Worm (Caenorhabditis elegans) whole organism, L4 larva: ENCODE data around the gene C05G5.5.
A peak's percentile ranks its signal among the peaks of the same experiment; 100 is the strongest.

Experiments used
- F10B5.3 ChIP-seq: sonication (generic microtip); optimal IDR thresholded peaks from 2 replicates; lab custom pipeline; 2016; ENCODE audit warnings: mild to moderate bottlenecking, missing genetic modification characterization, missing compliant biosample characterization
- T20F7.1 ChIP-seq: fragments of 200-800 bp; sonication (Bioruptor generic); optimal IDR thresholded peaks from 2 replicates; lab custom pipeline; 2018; ENCODE audit warnings: mild to moderate bottlenecking, missing genetic modification characterization, missing compliant biosample characterization
- T26A8.4 ChIP-seq: fragments of 200-800 bp; sonication (Bioruptor generic); IDR thresholded peaks from 2 replicates; pipeline ENCODE4 v1.3.6; 2022; ENCODE audit warnings: missing genetic modification characterization, missing compliant biosample characterization
- Y48G9A.11 ChIP-seq: fragments of 200-800 bp; sonication (Bioruptor generic); IDR thresholded peaks from 2 replicates; pipeline ENCODE4 v1.3.6; 2022; ENCODE audit warnings: missing genetic modification reagents, missing genetic modification characterization, missing compliant biosample characterization
- Y5F2A.4 ChIP-seq: fragments of 200-800 bp; sonication (Bioruptor generic); optimal IDR thresholded peaks from 2 replicates; lab custom pipeline; 2018; ENCODE audit warnings: mild to moderate bottlenecking, missing genetic modification characterization, missing compliant biosample characterization
- ZK337.2 ChIP-seq: fragments of 200-800 bp; sonication (Bioruptor generic); IDR thresholded peaks from 2 replicates; pipeline ENCODE4 v1.3.6; 2022; ENCODE audit warnings: missing genetic modification reagents, missing genetic modification characterization, missing compliant biosample characterization
- arid-1 ChIP-seq: fragments of 200-800 bp; sonication (Bioruptor generic); conservative IDR thresholded peaks from 2 replicates; pipeline ENCODE4 v1.3.6; 2022; ENCODE audit warnings: missing genetic modification reagents, missing genetic modification characterization, missing compliant biosample characterization
- ceh-82 ChIP-seq: sonication (generic microtip); optimal IDR thresholded peaks from 2 replicates; lab custom pipeline; 2017; ENCODE audit warnings: missing biosample characterization, missing genetic modification characterization
- ces-1 ChIP-seq: fragments of 150-350 bp; sonication (generic microtip); optimal IDR thresholded peaks from 4 replicates; lab custom pipeline; 2014; ENCODE audit warnings: missing biosample characterization, missing genetic modification reagents, missing genetic modification characterization
- cey-2 ChIP-seq: sonication (generic microtip); optimal IDR thresholded peaks from 3 replicates; lab custom pipeline; 2017; ENCODE audit warnings: missing genetic modification characterization, mild to moderate bottlenecking, missing compliant biosample characterization, antibody characterized with exemption, borderline replicate concordance; ENCODE audit not compliant: insufficient read depth
- daf-12 ChIP-seq: fragments of 150-350 bp; optimal IDR thresholded peaks from 2 replicates; lab custom pipeline; 2014; ENCODE audit warnings: missing biosample characterization, missing genetic modification reagents, missing genetic modification characterization
- daf-16 ChIP-seq, 3 experiments: sonication (generic microtip); optimal IDR thresholded peaks; 2 replicates each; lab custom pipeline; 2016 to 2017; ENCODE audit warnings: missing genetic modification characterization in 3 of 3, missing genetic modification reagents in 3 of 3, mild to moderate bottlenecking in 2 of 3, missing compliant biosample characterization in 2 of 3, missing biosample characterization in 1 of 3, moderate library complexity in 1 of 3
- daf-19 ChIP-seq: fragments of 200-800 bp; sonication (Bioruptor generic); conservative IDR thresholded peaks from 2 replicates; pipeline ENCODE4 v1.3.6; 2022; ENCODE audit warnings: missing genetic modification characterization, missing compliant biosample characterization
- daf-8 ChIP-seq: fragments of 200-800 bp; sonication (Bioruptor generic); IDR thresholded peaks from 2 replicates; pipeline ENCODE4 v1.3.6; 2022; ENCODE audit warnings: missing genetic modification characterization, missing compliant biosample characterization
- duxl-1 ChIP-seq: sonication (generic microtip); optimal IDR thresholded peaks from 2 replicates; lab custom pipeline; 2016; ENCODE audit warnings: mild to moderate bottlenecking, missing genetic modification characterization, moderate library complexity, missing compliant biosample characterization; ENCODE audit not compliant: poor library complexity
- egl-43 ChIP-seq: fragments of 200-800 bp; sonication (Bioruptor generic); IDR thresholded peaks from 2 replicates; pipeline ENCODE4 v1.3.6; 2022; ENCODE audit warnings: missing genetic modification reagents, missing genetic modification characterization, missing compliant biosample characterization
- fos-1 ChIP-seq: fragments of 150-350 bp; optimal IDR thresholded peaks from 2 replicates; lab custom pipeline; 2014; ENCODE audit warnings: missing biosample characterization, missing genetic modification characterization
- hlh-11 ChIP-seq: fragments of 200-800 bp; sonication (Bioruptor generic); optimal IDR thresholded peaks from 2 replicates; lab custom pipeline; 2018; ENCODE audit warnings: mild to moderate bottlenecking, missing genetic modification characterization, missing compliant biosample characterization
- hmg-1.1 ChIP-seq: fragments of 200-800 bp; sonication (Bioruptor generic); IDR thresholded peaks from 2 replicates; pipeline ENCODE4 v1.3.6; 2022; ENCODE audit warnings: missing genetic modification reagents, missing genetic modification characterization, missing compliant biosample characterization
- jun-1 ChIP-seq: fragments of 150-350 bp; optimal IDR thresholded peaks from 2 replicates; lab custom pipeline; 2014; ENCODE audit warnings: missing biosample characterization, missing genetic modification reagents, missing genetic modification characterization
- lim-7 ChIP-seq: fragments of 200-800 bp; sonication (Bioruptor generic); IDR thresholded peaks from 2 replicates; pipeline ENCODE4 v1.3.6; 2022; ENCODE audit warnings: missing genetic modification characterization, missing compliant biosample characterization
- lin-15B ChIP-seq: fragments of 150-350 bp; sonication (generic microtip); optimal IDR thresholded peaks from 3 replicates; lab custom pipeline; 2014; ENCODE audit warnings: missing biosample characterization, missing genetic modification characterization
- mdt-29 ChIP-seq: fragments of 200-800 bp; sonication (Bioruptor generic); IDR thresholded peaks from 2 replicates; pipeline ENCODE4 v1.3.6; 2022; ENCODE audit warnings: missing genetic modification reagents, missing genetic modification characterization, missing compliant biosample characterization
- mep-1 ChIP-seq: fragments of 150-350 bp; sonication (generic microtip); optimal IDR thresholded peaks from 3 replicates; lab custom pipeline; 2014; ENCODE audit warnings: missing biosample characterization, missing genetic modification characterization
- mes-2 ChIP-seq: sonication (generic microtip); optimal IDR thresholded peaks from 2 replicates; lab custom pipeline; 2016; ENCODE audit warnings: missing genotype, mild to moderate bottlenecking, missing genetic modification characterization, missing compliant biosample characterization; ENCODE audit not compliant: poor library complexity, severe bottlenecking
- mxl-3 ChIP-seq: fragments of 200-800 bp; sonication (Bioruptor generic); optimal IDR thresholded peaks from 2 replicates; lab custom pipeline; 2018; ENCODE audit warnings: mild to moderate bottlenecking, missing genetic modification characterization, missing compliant biosample characterization
- nhr-10 ChIP-seq: fragments of 150-350 bp; optimal IDR thresholded peaks from 2 replicates; lab custom pipeline; 2014; ENCODE audit warnings: missing biosample characterization, missing genetic modification characterization
- nhr-11 ChIP-seq: fragments of 150-350 bp; optimal IDR thresholded peaks from 2 replicates; lab custom pipeline; 2014; ENCODE audit warnings: missing biosample characterization, missing genetic modification characterization
- nhr-237 ChIP-seq: sonication (generic microtip); optimal IDR thresholded peaks from 2 replicates; lab custom pipeline; 2017; ENCODE audit warnings: missing biosample characterization, missing genetic modification characterization
- nhr-25 ChIP-seq: sonication (generic microtip); optimal IDR thresholded peaks from 2 replicates; lab custom pipeline; 2017; ENCODE audit warnings: missing genetic modification characterization, mild to moderate bottlenecking, missing compliant biosample characterization, antibody characterized with exemption, moderate library complexity, borderline replicate concordance; ENCODE audit not compliant: insufficient read depth
- nhr-48 ChIP-seq: sonication (generic microtip); optimal IDR thresholded peaks from 2 replicates; lab custom pipeline; 2016; ENCODE audit warnings: mild to moderate bottlenecking, missing genetic modification characterization, missing compliant biosample characterization
- nhr-6 ChIP-seq: fragments of 150-350 bp; optimal IDR thresholded peaks from 2 replicates; lab custom pipeline; 2014; ENCODE audit warnings: missing biosample characterization, missing genetic modification characterization
- nhr-76 ChIP-seq: fragments of 150-350 bp; optimal IDR thresholded peaks from 2 replicates; lab custom pipeline; 2014; ENCODE audit warnings: missing biosample characterization, missing genetic modification characterization
- nhr-77 ChIP-seq: fragments of 150-350 bp; optimal IDR thresholded peaks from 2 replicates; lab custom pipeline; 2014; ENCODE audit warnings: missing biosample characterization, missing genetic modification characterization
- php-3 ChIP-seq: fragments of 200-800 bp; sonication (Bioruptor generic); IDR thresholded peaks from 2 replicates; pipeline ENCODE4 v1.3.6; 2022; ENCODE audit warnings: missing genetic modification reagents, missing genetic modification characterization, missing compliant biosample characterization
- pqm-1 ChIP-seq: sonication (generic microtip); optimal IDR thresholded peaks from 2 replicates; lab custom pipeline; 2017; ENCODE audit warnings: missing biosample characterization, missing genetic modification characterization
- rbr-2 ChIP-seq: sonication (generic microtip); optimal IDR thresholded peaks from 2 replicates; lab custom pipeline; 2016; ENCODE audit warnings: missing genotype, missing genetic modification characterization, missing compliant biosample characterization
- set-16 ChIP-seq: fragments of 200-800 bp; sonication (Bioruptor generic); IDR thresholded peaks from 2 replicates; pipeline ENCODE4 v1.3.6; 2022; ENCODE audit warnings: missing genetic modification reagents, missing genetic modification characterization, missing compliant biosample characterization
- snpc-1.2 ChIP-seq: fragments of 200-800 bp; sonication (Bioruptor generic); IDR thresholded peaks from 2 replicates; pipeline ENCODE4 v1.3.6; 2022; ENCODE audit warnings: missing genetic modification reagents, missing genetic modification characterization, missing compliant biosample characterization
- snpc-4 ChIP-seq: fragments of 150-350 bp; optimal IDR thresholded peaks from 2 replicates; lab custom pipeline; 2014; ENCODE audit warnings: missing biosample characterization, missing genetic modification characterization
- spr-1 ChIP-seq: sonication (generic microtip); optimal IDR thresholded peaks from 2 replicates; lab custom pipeline; 2016; ENCODE audit warnings: mild to moderate bottlenecking, missing genetic modification characterization, missing compliant biosample characterization
- spr-3 ChIP-seq: fragments of 200-800 bp; sonication (Bioruptor generic); optimal IDR thresholded peaks from 2 replicates; lab custom pipeline; 2018; ENCODE audit warnings: mild to moderate bottlenecking, missing genetic modification characterization, missing compliant biosample characterization
- tag-97 ChIP-seq: fragments of 200-800 bp; sonication (Bioruptor generic); IDR thresholded peaks from 2 replicates; pipeline ENCODE4 v1.3.6; 2022; ENCODE audit warnings: missing genetic modification characterization, missing compliant biosample characterization
- tra-1 ChIP-seq: fragments of 200-800 bp; sonication (Bioruptor generic); IDR thresholded peaks from 2 replicates; pipeline ENCODE4 v1.3.6; 2022; ENCODE audit warnings: missing genetic modification reagents, missing genetic modification characterization, missing compliant biosample characterization
- unc-130 ChIP-seq: sonication (generic microtip); optimal IDR thresholded peaks from 2 replicates; lab custom pipeline; 2016; ENCODE audit warnings: missing genetic modification reagents, missing genetic modification characterization, missing compliant biosample characterization
- unc-62 ChIP-seq, 3 experiments: fragments of 150-350 bp in 1 of 3; sonication (generic microtip); optimal IDR thresholded peaks in 2 of 3; peaks in 1 of 3; 1 replicate in 1 of 3; 2 replicates in 2 of 3; lab custom pipeline; 2014 to 2017; ENCODE audit warnings: missing biosample characterization in 3 of 3, missing genetic modification characterization in 3 of 3, missing genetic modification reagents in 3 of 3, missing genotype in 1 of 3
- vab-7 ChIP-seq: fragments of 200-800 bp; sonication (Bioruptor generic); IDR thresholded peaks from 2 replicates; pipeline ENCODE4 v1.3.6; 2022; ENCODE audit warnings: missing genetic modification reagents, missing genetic modification characterization, missing compliant biosample characterization
- zag-1 ChIP-seq: fragments of 150-350 bp; optimal IDR thresholded peaks from 2 replicates; lab custom pipeline; 2014; ENCODE audit warnings: missing biosample characterization, missing genetic modification characterization
- zfp-2 ChIP-seq: sonication (generic microtip); optimal IDR thresholded peaks from 2 replicates; lab custom pipeline; 2016; ENCODE audit warnings: mild to moderate bottlenecking, missing genetic modification characterization, missing compliant biosample characterization
- zip-11 ChIP-seq: fragments of 200-800 bp; sonication (Bioruptor generic); IDR thresholded peaks from 2 replicates; pipeline ENCODE4 v1.3.6; 2022; ENCODE audit warnings: missing genetic modification characterization, missing compliant biosample characterization

Gene C05G5.5

DNA sequence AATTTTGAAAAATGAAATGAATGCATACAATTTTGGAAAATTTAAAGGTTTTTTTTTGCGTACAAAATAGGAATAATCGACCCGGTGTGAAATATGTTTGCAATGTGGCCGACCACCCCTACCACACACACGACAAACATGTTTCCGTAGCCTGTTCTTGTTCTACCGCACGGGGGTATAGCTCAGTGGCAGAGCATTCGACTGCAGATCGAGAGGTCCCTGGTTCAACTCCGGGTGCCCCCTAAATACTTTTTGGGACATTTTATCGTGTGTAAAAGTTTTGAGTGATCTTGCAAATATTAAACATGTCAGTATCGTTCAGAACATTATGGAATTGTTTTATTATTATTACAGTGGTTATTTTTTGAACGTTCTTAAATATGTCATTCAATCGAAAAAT lies 43.8 kb upstream of the C05G5.5 start (continued):
- TF ChIP-seq cey-2 (tag; lab: Kevin White, UChicago) (no peak), lim-7 (GFP tag; lab: Robert Waterston, UW) (peak; percentile 91), arid-1 (GFP tag; lab: Robert Waterston, UW) (peak; percentile 79), pqm-1 (tag; lab: Kevin White, UChicago) (no peak), php-3 (peak; percentile 69; the same call in 1 of the 2 replicates), mxl-3 (GFP tag; lab: Kevin White, UChicago) (peak; percentile 59), tag-97 (GFP tag; lab: Robert Waterston, UW) (0 out of 2 replicates have a peak, but pooled peaks have one; percentile 54), daf-16 (GFP tag; optimal IDR thresholded peaks at IDR 0.05; lab: Kevin White, UChicago) (peak; percentile 46 to 88), daf-16 (tag; optimal IDR thresholded peaks at IDR 0.05; lab: Kevin White, UChicago) (peak; percentile 38), Y48G9A.11 (GFP tag; lab: Robert Waterston, UW) (0 out of 2 replicates have a peak, but pooled peaks have one; percentile 7), Y5F2A.4 (GFP tag; lab: Kevin White, UChicago) (peak; percentile 62), T26A8.4 (no peak), set-16 (GFP tag; lab: Robert Waterston, UW) (no peak; the same call in 1 of the 2 replicates), jun-1 (tag; lab: Kevin White, UChicago) (no peak), nhr-11 (tag; lab: Kevin White, UChicago) (no peak), fos-1 (tag; lab: Kevin White, UChicago) (no peak), ZK337.2 (GFP tag; lab: Robert Waterston, UW) (peak; percentile 30; the same call in 1 of the 2 replicates), duxl-1 (tag; lab: Kevin White, UChicago) (peak; percentile 68), spr-1 (tag; lab: Kevin White, UChicago) (peak; percentile 46), daf-8 (GFP tag; lab: Robert Waterston, UW) (no peak), lin-15B (tag; lab: Kevin White, UChicago) (no peak), daf-12 (tag; lab: Kevin White, UChicago) (no peak), nhr-25 (tag; lab: Kevin White, UChicago) (peak; percentile 9), snpc-1.2 (GFP tag; lab: Robert Waterston, UW) (peak; percentile 82), mes-2 (tag; lab: Kevin White, UChicago) (no peak), nhr-6 (peak; percentile 32), zip-11 (GFP tag; lab: Robert Waterston, UW) (no peak), spr-3 (no peak), tra-1 (GFP tag; lab: Robert Waterston, UW) (peak; percentile 84), nhr-77 (tag; lab: Kevin White, UChicago) (no peak), nhr-48 (tag; lab: Kevin White, UChicago) (peak; percentile 70), unc-130 (no peak), rbr-2 (tag; lab: Kevin White, UChicago) (peak; percentile 62), ceh-82 (tag; lab: Kevin White, UChicago) (no peak), nhr-237 (tag; lab: Kevin White, UChicago) (no peak), egl-43 (GFP tag; lab: Robert Waterston, UW) (peak; percentile 95), vab-7 (peak; percentile 83), mdt-29 (GFP tag; lab: Robert Waterston, UW) (peak; percentile 60; the same call in 1 of the 2 replicates), F10B5.3 (tag; lab: Kevin White, UChicago) (peak; percentile 32), snpc-4 (tag; lab: Kevin White, UChicago) (no peak), daf-19 (GFP tag; lab: Robert Waterston, UW) (peak; percentile 89), nhr-76 (tag; lab: Kevin White, UChicago) (no peak), hlh-11 (tag; lab: Kevin White, UChicago) (no peak), mep-1 (tag; lab: Kevin White, UChicago) (peak; percentile 72), nhr-10 (no peak), zag-1 (tag; lab: Kevin White, UChicago) (no peak), hmg-1.1 (GFP tag; lab: Robert Waterston, UW) (peak; percentile 84), T20F7.1 (GFP tag; lab: Kevin White, UChicago) (peak; percentile 22), zfp-2 (tag; lab: Kevin White, UChicago) (no peak), unc-62 (GFP tag; optimal IDR thresholded peaks at IDR 0.05 in 1 of 2; lab: Kevin White, UChicago) (peak in 1 of 2 experiments; percentile 28), unc-62 (tag; optimal IDR thresholded peaks at IDR 0.05; lab: Kevin White, UChicago) (no peak), ces-1 (no peak)
